Worm (Caenorhabditis elegans) whole organism, mixed stage, embryonic: ENCODE measurements around the gene srw-2.

Experiments
- bed-3 ChIP-seq: fragments of 200-800 bp; sonication (Bioruptor generic); optimal IDR thresholded peaks from 3 replicates; lab custom pipeline; 2018; ENCODE audit warnings: mild to moderate bottlenecking, missing genetic modification characterization, moderate library complexity, missing compliant biosample characterization
- blmp-1 ChIP-seq: fragments of 150-350 bp; optimal IDR thresholded peaks from 2 replicates; lab custom pipeline; 2014; ENCODE audit warnings: missing biosample characterization, missing genetic modification characterization
- ceh-43 ChIP-seq: fragments of 200-800 bp; sonication (Bioruptor generic); optimal IDR thresholded peaks from 2 replicates; lab custom pipeline; 2018; ENCODE audit warnings: mild to moderate bottlenecking, missing genetic modification characterization, moderate library complexity, missing compliant biosample characterization
- ceh-83 ChIP-seq: fragments of 200-800 bp; sonication (Bioruptor generic); optimal IDR thresholded peaks from 2 replicates; lab custom pipeline; 2018; ENCODE audit warnings: mild to moderate bottlenecking, missing genetic modification characterization, missing compliant biosample characterization
- ces-1 ChIP-seq: fragments of 150-350 bp; optimal IDR thresholded peaks from 2 replicates; lab custom pipeline; 2014; ENCODE audit warnings: missing biosample characterization, missing genetic modification reagents, missing genetic modification characterization
- cnd-1 ChIP-seq: fragments of 200-800 bp; sonication (Bioruptor generic); optimal IDR thresholded peaks from 2 replicates; lab custom pipeline; 2018; ENCODE audit warnings: mild to moderate bottlenecking, missing genetic modification characterization, missing compliant biosample characterization
- drap-1 ChIP-seq: fragments of 200-800 bp; sonication (Bioruptor generic); optimal IDR thresholded peaks from 3 replicates; lab custom pipeline; 2018; ENCODE audit warnings: mild to moderate bottlenecking, missing genetic modification characterization, missing compliant biosample characterization
- elt-1 ChIP-seq: sonication (generic microtip); optimal IDR thresholded peaks from 2 replicates; lab custom pipeline; 2017; ENCODE audit warnings: missing genetic modification characterization, mild to moderate bottlenecking, missing compliant biosample characterization, antibody characterized with exemption, moderate library complexity, borderline replicate concordance; ENCODE audit not compliant: insufficient read depth
- elt-3 ChIP-seq: fragments of 150-350 bp; optimal IDR thresholded peaks from 2 replicates; lab custom pipeline; 2014; ENCODE audit warnings: missing biosample characterization, missing genetic modification characterization
- flh-1 ChIP-seq: fragments of 200-800 bp; sonication (Bioruptor generic); optimal IDR thresholded peaks from 2 replicates; lab custom pipeline; 2018; ENCODE audit warnings: mild to moderate bottlenecking, missing genetic modification characterization, moderate library complexity, missing compliant biosample characterization
- ham-2 ChIP-seq: fragments of 200-800 bp; sonication (Bioruptor generic); optimal IDR thresholded peaks from 2 replicates; lab custom pipeline; 2018; ENCODE audit warnings: mild to moderate bottlenecking, missing genetic modification characterization, missing compliant biosample characterization
- hlh-1 ChIP-seq: fragments of 150-350 bp; optimal IDR thresholded peaks from 2 replicates; lab custom pipeline; 2014; ENCODE audit warnings: missing biosample characterization, missing genetic modification reagents, missing genetic modification characterization
- lin-13 ChIP-seq: fragments of 150-350 bp; optimal IDR thresholded peaks from 2 replicates; lab custom pipeline; 2014; ENCODE audit warnings: missing biosample characterization, missing genetic modification characterization
- lin-32 ChIP-seq: fragments of 200-800 bp; sonication (Bioruptor generic); optimal IDR thresholded peaks from 2 replicates; lab custom pipeline; 2018; ENCODE audit warnings: mild to moderate bottlenecking, missing genetic modification characterization, missing compliant biosample characterization
- mab-5 ChIP-seq: fragments of 150-350 bp; optimal IDR thresholded peaks from 2 replicates; lab custom pipeline; 2014; ENCODE audit warnings: missing biosample characterization, missing genetic modification characterization
- mep-1 ChIP-seq: fragments of 150-350 bp; optimal IDR thresholded peaks from 2 replicates; lab custom pipeline; 2017; ENCODE audit warnings: missing biosample characterization, missing genetic modification reagents, missing genetic modification characterization, inconsistent platforms
- nhr-12 ChIP-seq: fragments of 150-350 bp; optimal IDR thresholded peaks from 2 replicates; lab custom pipeline; 2014; ENCODE audit warnings: missing biosample characterization, missing genetic modification characterization
- nhr-2 ChIP-seq: fragments of 150-350 bp; optimal IDR thresholded peaks from 2 replicates; lab custom pipeline; 2014; ENCODE audit warnings: missing biosample characterization, missing genetic modification characterization
- nhr-237 ChIP-seq: fragments of 150-350 bp; optimal IDR thresholded peaks from 2 replicates; lab custom pipeline; 2014; ENCODE audit warnings: missing biosample characterization, missing genetic modification characterization
- nhr-28 ChIP-seq: fragments of 150-350 bp; optimal IDR thresholded peaks from 2 replicates; lab custom pipeline; 2014; ENCODE audit warnings: missing biosample characterization, missing genetic modification characterization
- nhr-76 ChIP-seq: sonication (generic microtip); optimal IDR thresholded peaks from 2 replicates; lab custom pipeline; 2017; ENCODE audit warnings: missing biosample characterization, missing genetic modification characterization
- pha-4 ChIP-seq: fragments of 150-350 bp; optimal IDR thresholded peaks from 2 replicates; lab custom pipeline; 2018; ENCODE audit warnings: missing biosample characterization, missing genetic modification reagents, missing genetic modification characterization
- sem-2 ChIP-seq: fragments of 200-800 bp; sonication (Bioruptor generic); optimal IDR thresholded peaks from 2 replicates; lab custom pipeline; 2018; ENCODE audit warnings: mild to moderate bottlenecking, missing genetic modification characterization, missing compliant biosample characterization
- snpc-4 ChIP-seq: fragments of 150-350 bp; optimal IDR thresholded peaks from 2 replicates; lab custom pipeline; 2014; ENCODE audit warnings: missing biosample characterization, missing genetic modification characterization
- sptf-1 ChIP-seq: sonication (generic microtip); optimal IDR thresholded peaks from 2 replicates; lab custom pipeline; 2017; ENCODE audit warnings: mild to moderate bottlenecking, missing genetic modification characterization, moderate library complexity, missing compliant biosample characterization
- tbx-8 ChIP-seq: fragments of 200-800 bp; sonication (Bioruptor generic); optimal IDR thresholded peaks from 2 replicates; lab custom pipeline; 2018; ENCODE audit warnings: mild to moderate bottlenecking, missing genetic modification characterization, moderate library complexity, missing compliant biosample characterization
- unc-120 ChIP-seq: sonication (generic microtip); optimal IDR thresholded peaks from 2 replicates; lab custom pipeline; 2017; ENCODE audit warnings: missing genetic modification characterization, missing compliant biosample characterization; ENCODE audit not compliant: poor library complexity, severe bottlenecking
- unc-39 ChIP-seq: fragments of 150-350 bp; optimal IDR thresholded peaks from 2 replicates; lab custom pipeline; 2014; ENCODE audit warnings: missing biosample characterization, missing genetic modification characterization
- zip-8 ChIP-seq: fragments of 150-350 bp; optimal IDR thresholded peaks from 2 replicates; lab custom pipeline; 2014; ENCODE audit warnings: missing biosample characterization, missing genetic modification characterization

Gene srw-2

DNA sequence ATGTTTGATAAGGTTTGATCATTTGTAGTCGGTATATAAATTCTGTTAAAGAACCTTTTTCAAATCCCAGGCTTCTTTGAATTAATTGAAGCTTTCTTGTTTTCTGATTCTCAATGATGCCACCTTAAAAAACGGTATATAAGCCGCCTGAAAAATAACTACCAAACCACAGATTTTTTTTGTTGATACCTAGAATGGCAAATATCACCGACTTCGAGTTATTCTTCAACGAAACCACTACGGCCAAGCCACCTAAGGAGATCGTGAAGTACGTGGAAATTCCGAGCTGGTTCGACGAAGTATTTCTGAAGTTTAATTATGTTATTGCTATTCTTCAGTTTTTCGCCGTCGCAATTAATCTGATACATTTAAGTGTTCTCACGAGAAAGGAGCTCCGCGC is at the start of gene srw-2:
srw-2 (plus strand) TSS at position 62 of the 400 bp plus-strand sequence.
- TF ChIP-seq nhr-28 (no peak), zip-8 (tag; lab: Kevin White, UChicago) (no peak), snpc-4 (no peak)

DNA sequence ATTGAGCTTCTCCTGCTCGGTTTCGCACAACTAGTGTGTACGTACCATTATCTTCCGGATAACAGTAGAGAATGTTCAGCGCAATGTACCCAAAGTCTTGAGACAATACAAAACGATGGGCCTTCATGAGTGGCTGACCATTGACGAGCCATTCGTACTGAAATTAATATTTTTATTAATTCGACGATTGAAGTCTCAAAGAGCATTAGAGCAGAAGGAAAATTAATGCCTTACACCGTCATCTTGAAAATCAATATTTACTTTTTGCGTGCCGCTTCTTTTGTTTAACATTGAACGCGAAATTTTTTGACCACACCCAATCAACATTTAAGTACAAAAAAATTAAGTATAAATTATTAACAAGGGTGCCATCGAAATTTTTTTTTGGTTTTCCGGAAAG is 37.7 kb upstream of the srw-2 start:
- no peak for TF ChIP-seq nhr-28
- TF ChIP-seq flh-1, result no peak
- no peak for TF ChIP-seq elt-1 (tag; lab: Kevin White, UChicago)
- TF ChIP-seq sptf-1 (tag; lab: Kevin White, UChicago), result no peak
- TF ChIP-seq, all 35 proteins: peak for 0

DNA sequence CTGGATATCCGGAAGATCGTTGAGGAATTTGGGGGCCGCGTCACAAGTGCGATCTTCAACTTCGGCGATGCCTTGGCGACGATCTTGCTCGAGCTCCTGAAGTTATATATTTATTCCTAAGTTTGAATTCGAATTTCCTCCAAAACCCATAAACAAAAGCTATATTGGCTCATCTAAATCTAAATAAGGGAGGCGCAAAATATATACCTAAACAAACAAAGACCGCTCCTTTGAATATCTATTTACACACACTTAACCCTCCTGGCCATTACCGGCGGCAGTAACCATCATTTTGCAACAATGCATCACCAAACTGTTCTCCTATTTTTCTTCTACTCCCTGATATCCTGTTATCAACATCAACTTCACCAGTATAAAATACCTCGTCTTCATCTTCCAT is 34.7 kb upstream of the srw-2 start, which contains the start of gene F54E2.2:
F54E2.2 (plus strand) TSS at position 301 of the 400 bp plus-strand sequence.
- TF ChIP-seq blmp-1 (no peak), nhr-12 (tag; lab: Kevin White, UChicago) (no peak), mab-5 (tag; lab: Kevin White, UChicago) (no peak), unc-39 (no peak), lin-13 (tag; lab: Kevin White, UChicago) (no peak), hlh-1 (tag; lab: Kevin White, UChicago) (no peak), lin-32 (GFP tag; lab: Kevin White, UChicago) (no peak), elt-3 (tag; lab: Kevin White, UChicago) (no peak), ceh-83 (GFP tag; lab: Kevin White, UChicago) (no peak), snpc-4 (no peak), pha-4 (tag; lab: Kevin White, UChicago) (no peak), cnd-1 (tag; lab: Kevin White, UChicago) (no peak), tbx-8 (GFP tag; lab: Kevin White, UChicago) (no peak), ham-2 (GFP tag; lab: Kevin White, UChicago) (no peak), nhr-237 (no peak), sem-2 (GFP tag; lab: Kevin White, UChicago) (no peak), mep-1 (tag; lab: Kevin White, UChicago) (no peak), ces-1 (GFP tag; lab: Kevin White, UChicago) (no peak), elt-1 (tag; lab: Kevin White, UChicago) (no peak)
- TF ChIP-seq, all 35 proteins: peak for 0

DNA sequence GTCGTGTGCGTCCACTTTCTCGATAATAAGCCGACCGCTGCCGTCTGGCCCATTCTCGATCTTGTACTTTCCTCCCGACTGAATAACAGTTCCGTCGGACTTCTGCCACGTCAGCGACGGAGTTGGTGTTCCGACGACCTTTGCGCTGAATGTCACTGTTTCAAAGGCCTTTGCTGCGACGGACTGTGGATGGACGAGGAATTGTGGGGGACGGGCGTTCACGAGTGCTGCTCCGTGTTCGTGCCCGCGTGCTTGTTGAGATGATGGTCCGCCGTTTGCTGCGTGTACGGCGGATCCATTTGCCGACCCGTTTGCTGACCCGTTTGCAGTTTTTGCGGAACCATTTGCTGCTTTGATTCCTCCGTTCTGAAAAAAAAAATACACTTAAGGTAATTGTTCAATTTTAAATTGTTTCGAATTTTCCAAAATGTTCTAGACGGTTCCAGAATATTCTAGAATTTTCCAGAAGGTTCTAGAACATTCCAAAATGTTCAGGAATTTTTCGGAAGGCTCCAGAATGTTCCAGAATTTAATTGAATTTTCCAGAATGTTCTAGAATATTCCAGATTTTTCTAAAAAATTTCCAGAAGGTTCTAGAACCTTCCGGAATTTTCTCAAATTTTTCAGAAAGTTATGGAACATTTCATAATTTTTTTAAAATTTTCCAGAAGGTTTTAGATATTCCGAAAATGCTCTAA is 31.4 kb upstream of the srw-2 start:
- TF ChIP-seq bed-3 (GFP tag; lab: Kevin White, UChicago), result no peak
- no peak for TF ChIP-seq ham-2 (GFP tag; lab: Kevin White, UChicago)
- no peak for TF ChIP-seq nhr-28
- no peak for TF ChIP-seq nhr-76 (tag; lab: Kevin White, UChicago)
- no peak for TF ChIP-seq nhr-2
- TF ChIP-seq unc-120, result no peak
- TF ChIP-seq ces-1 (GFP tag; lab: Kevin White, UChicago), result no peak

DNA sequence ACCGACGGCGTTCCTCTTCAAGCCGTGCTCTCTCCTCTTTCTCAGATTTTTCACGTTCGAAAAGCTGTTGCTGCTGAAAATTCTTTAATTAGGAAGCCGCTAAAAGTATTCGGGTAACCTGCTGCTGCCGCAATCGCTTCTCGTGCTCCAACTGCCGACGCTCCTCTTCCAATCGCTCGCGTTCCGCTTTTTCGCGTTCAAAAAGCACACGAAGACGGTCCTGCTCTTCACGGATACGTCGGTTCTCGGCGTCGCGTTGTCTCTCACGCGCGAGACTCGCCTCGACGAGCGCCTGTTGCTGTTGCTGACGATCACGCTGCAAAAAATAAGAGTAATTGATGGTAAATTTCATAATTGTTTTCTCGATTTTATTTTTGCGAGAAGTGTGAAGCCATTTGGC is 30.0 kb upstream of the srw-2 start:
- TF ChIP-seq nhr-28, result no peak

DNA sequence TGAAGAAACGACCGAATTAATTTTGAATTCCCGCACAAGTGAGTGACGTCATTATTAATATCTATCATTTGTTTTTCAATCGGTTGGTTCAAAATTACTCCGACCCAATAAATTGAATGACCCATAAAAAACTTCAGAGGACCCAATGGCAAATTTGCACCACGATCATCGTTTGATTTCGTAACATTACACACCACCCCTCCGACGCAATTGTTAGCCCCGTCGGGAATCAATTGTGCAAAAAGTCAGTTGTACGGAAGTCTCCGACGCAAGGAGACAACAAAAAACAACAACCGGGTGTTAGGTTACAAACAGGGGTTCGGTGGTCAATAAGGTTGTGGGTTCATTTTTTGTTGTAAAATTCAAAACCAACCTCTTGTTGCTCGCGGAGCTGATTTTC is 28.7 kb upstream of the srw-2 start:
- TF ChIP-seq ceh-43 (GFP tag; lab: Kevin White, UChicago) (no peak), lin-32 (GFP tag; lab: Kevin White, UChicago) (no peak), hlh-1 (tag; lab: Kevin White, UChicago) (peak; percentile 48), zip-8 (tag; lab: Kevin White, UChicago) (peak; percentile 13), ces-1 (GFP tag; lab: Kevin White, UChicago) (no peak)

DNA sequence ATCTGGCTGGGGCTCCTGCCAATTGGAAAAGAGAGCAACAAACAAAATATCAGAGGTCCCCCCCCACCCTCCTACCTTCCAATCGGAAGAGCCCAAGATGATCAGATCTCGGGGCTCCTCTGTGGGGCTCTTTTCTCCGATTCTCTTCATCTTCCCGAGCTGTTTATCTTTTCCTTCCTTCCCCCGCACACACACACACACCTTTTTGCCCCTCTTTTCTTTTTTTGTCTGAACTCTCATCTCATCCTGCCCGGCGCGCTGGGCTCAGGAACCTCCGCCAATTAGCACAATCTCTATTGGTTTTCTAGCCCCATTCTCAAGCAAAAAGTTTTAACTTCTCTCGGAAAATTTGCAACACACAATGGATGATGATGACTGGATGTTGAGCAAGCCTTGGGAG is 27.4 kb upstream of the srw-2 start:
- TF ChIP-seq unc-120 (peak; percentile 53), drap-1 (no peak), nhr-76 (tag; lab: Kevin White, UChicago) (no peak)
